Worm (Caenorhabditis elegans): Measurements from ENCODE around the gene acy-3.

The acy-3 gene

DNA sequence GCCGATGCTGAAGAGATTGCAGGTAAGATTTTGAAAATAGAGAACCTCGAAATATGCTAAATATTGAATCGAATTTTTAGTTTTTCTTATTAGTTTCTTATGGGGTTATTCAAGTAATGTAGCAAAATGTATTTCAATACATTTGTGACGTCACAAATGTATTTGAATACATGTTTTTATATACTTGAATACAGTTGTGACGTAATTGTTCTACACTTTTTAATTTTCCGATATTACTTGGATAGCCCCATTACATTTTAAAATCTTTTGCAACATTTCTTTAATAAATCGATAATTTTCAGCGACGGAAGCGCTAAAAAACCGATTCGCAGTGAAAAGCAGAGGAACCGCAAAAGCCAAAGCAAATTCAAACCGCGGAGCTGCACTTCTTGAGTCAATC is 47.9 kb downstream of the acy-3 start:
- TF ChIP-seq daf-8 (GFP tag; IDR thresholded peaks at IDR 0.05) = no peak
- TF ChIP-seq hlh-11 (tag; optimal IDR thresholded peaks at IDR 0.05) = no peak
- no peak for TF ChIP-seq Y5F2A.4 (GFP tag; optimal IDR thresholded peaks at IDR 0.05)
- no peak for TF ChIP-seq madf-9 (GFP tag; conservative IDR thresholded peaks at IDR 0.05)
- TF ChIP-seq lin-38 (GFP tag; IDR thresholded peaks at IDR 0.05) = no peak
- no peak for TF ChIP-seq ceh-32 (tag; optimal IDR thresholded peaks at IDR 0.05; ENCODE audit: poor library complexity)
- TF ChIP-seq arid-1 (GFP tag; conservative IDR thresholded peaks at IDR 0.05) = no peak

DNA sequence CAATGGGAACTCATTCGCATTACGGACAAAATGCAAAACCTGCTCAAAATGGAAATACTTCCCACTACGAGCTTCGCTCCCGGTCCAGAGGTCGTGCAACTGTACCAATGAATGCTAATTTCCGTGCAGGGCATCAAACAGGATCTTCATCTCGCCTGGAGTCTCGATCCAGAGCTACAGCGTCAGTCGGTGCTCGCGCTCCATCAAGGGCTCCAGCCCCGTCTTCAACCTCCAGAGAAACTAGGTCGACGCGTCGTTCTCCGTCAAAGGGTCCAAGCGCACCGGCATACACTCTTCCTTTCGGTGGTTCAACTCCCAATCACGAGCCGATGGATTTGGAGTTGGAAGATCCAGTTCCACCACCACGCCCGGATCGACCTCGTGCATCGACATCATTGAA is 48.5 kb downstream of the acy-3 start:
- peak; percentile 33; the same call in 1 of the 2 replicates for TF ChIP-seq lim-7 (GFP tag; IDR thresholded peaks at IDR 0.05)
- no peak for TF ChIP-seq unc-62 (GFP tag; optimal IDR thresholded peaks at IDR 0.05 in 1 of 2)
- TF ChIP-seq unc-62 (tag; optimal IDR thresholded peaks at IDR 0.05) = no peak
- peak; percentile 65 for TF ChIP-seq set-16 (GFP tag; IDR thresholded peaks at IDR 0.05)

DNA sequence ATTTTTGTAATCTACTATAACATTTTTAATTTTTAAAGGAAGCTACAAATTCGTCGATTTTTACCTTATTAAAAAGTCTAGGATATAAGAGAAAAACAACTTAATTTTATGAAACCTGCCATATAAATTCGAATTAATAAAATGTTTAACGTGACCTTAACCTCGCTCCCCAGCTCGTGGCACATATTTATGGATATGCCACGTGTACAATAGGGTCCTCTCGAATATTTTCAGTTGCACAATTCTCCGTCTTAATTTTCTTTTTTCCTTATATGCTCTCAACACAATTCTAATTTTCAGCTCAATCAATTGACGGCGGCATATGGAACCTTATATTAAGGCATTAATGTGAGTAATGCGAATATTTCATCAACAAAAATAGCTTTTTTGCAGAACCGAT is 50.0 kb downstream of the acy-3 start, which contains the start of gene F34D10.4:
F34D10.4 (plus strand) TSS at position 301 of the 400 bp plus-strand sequence.
- no peak for TF ChIP-seq pqm-1 (tag; optimal IDR thresholded peaks at IDR 0.05)
- no peak for TF ChIP-seq nhr-25 (tag; optimal IDR thresholded peaks at IDR 0.05; ENCODE audit: borderline replicate concordance, insufficient read depth)
- no peak for TF ChIP-seq nhr-77 (tag; optimal IDR thresholded peaks at IDR 0.05)
- no peak for TF ChIP-seq mep-1 (tag; optimal IDR thresholded peaks at IDR 0.05)
- TF ChIP-seq unc-62 (GFP tag; optimal IDR thresholded peaks at IDR 0.05 in 1 of 2) = no peak
- no peak for TF ChIP-seq unc-62 (tag; optimal IDR thresholded peaks at IDR 0.05)
- no peak for TF ChIP-seq vab-7 (GFP tag; IDR thresholded peaks at IDR 0.05)
- TF ChIP-seq ztf-11 (tag; optimal IDR thresholded peaks at IDR 0.05) = no peak
- TF ChIP-seq attf-4 (tag; optimal IDR thresholded peaks at IDR 0.05) = no peak
- TF ChIP-seq ZK546.5 (tag; optimal IDR thresholded peaks at IDR 0.05) = no peak
- TF ChIP-seq lin-38 (GFP tag; IDR thresholded peaks at IDR 0.05) = no peak
- no peak for TF ChIP-seq nhr-11 (tag; optimal IDR thresholded peaks at IDR 0.05)
- TF ChIP-seq aha-1 (tag) = no peak

DNA sequence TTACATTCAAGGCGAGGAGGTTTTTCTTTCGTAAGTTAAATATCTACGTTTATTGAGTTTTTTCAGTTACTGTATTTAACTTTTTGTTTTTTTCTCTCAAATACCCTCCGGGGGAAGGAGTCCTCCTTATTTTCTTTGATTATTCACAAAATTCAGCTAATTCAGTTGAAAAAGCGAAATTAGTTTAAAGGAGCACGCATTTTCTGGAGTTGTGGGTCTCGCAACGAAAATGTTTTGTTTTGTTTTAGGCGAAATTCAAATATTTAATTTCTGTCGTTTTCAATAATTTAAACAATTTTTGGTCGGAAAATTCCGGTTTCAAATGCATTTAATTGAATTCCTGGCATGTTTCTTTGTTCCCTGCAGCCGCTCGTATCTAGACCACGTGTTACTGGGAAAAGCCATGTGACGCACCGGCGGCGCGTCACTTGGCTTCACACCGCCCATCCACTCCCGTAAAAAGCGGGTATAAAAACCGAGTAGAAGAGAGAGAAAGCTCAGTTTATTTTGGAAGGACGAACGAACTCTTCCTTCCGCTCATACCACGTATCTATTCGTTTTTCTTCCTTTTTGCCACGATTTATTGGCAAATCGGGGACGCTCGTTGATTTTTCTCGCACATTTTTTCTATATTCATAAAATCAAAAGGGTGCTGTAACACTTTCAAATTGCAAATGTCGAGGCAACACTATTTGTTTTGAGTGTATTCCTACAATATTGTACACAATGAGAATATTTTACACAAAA is 50.6 kb downstream of the acy-3 start:
- TF ChIP-seq hlh-11 (tag; optimal IDR thresholded peaks at IDR 0.05) = peak; percentile 42
- TF ChIP-seq T26A8.4 (GFP tag; IDR thresholded peaks at IDR 0.05) = no peak
- no peak for TF ChIP-seq R02D3.7 (tag; optimal IDR thresholded peaks at IDR 0.05)
- TF ChIP-seq zfp-3 (GFP tag; conservative IDR thresholded peaks at IDR 0.05) = no peak
- TF ChIP-seq mxl-3 (GFP tag; optimal IDR thresholded peaks at IDR 0.05) = peak; percentile 38
- TF ChIP-seq F37D6.2 (tag; optimal IDR thresholded peaks at IDR 0.05) = peak; percentile 1
- peak; percentile 33 for TF ChIP-seq dve-1 (tag; optimal IDR thresholded peaks at IDR 0.05; ENCODE audit: insufficient read depth)
- TF ChIP-seq aha-1 (tag) = peak; percentile 71
- peak; percentile 76 for TF ChIP-seq ama-1 (optimal IDR thresholded peaks at IDR 0.05)
- peak; percentile 69 for TF ChIP-seq hlh-30 (tag; optimal IDR thresholded peaks at IDR 0.05; ENCODE audit: insufficient read depth)
- TF ChIP-seq sdz-12 (GFP tag; optimal IDR thresholded peaks at IDR 0.05) = no peak

DNA sequence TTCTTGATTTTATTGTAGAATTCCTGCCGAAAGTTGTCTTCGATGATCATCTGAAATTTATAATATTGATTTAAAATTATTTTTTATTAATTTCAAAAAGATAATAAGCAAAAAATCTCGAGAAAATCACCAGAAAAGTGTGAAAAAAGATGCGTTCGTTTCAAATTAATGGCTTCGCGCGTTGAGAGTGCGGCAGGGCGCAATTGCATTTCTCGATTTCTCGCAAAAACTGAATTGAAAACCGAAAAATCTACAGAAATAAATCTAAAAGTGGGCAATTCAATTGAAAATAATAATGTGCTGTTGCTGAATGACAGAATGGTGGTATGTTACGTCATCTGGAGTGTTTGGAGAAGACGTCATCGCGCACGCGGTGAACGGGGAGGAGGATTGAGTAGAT is 51.3 kb downstream of the acy-3 start, which contains the start of gene evl-18:
evl-18 (minus strand) TSS at position 50 of the 400 bp plus-strand sequence.
- TF ChIP-seq lin-38 (GFP tag; IDR thresholded peaks at IDR 0.05) = peak; percentile 71
- TF ChIP-seq lsy-2 (tag; optimal IDR thresholded peaks at IDR 0.05) = peak in 1 of 2 experiments; percentile 33
- TF ChIP-seq ceh-32 (tag; optimal IDR thresholded peaks at IDR 0.05; ENCODE audit: poor library complexity) = no peak
- TF ChIP-seq madf-9 (GFP tag; conservative IDR thresholded peaks at IDR 0.05) = no peak
- TF ChIP-seq dpl-1 (GFP tag; optimal IDR thresholded peaks at IDR 0.05) = peak; percentile 58
- peak; percentile 15 for TF ChIP-seq mes-2 (tag; optimal IDR thresholded peaks at IDR 0.05; ENCODE audit: poor library complexity, severe bottlenecking)

Data from whole organism, L4 larva.